Fruit fly (Drosophila melanogaster) whole organism: ENCODE data around the gene BG642163.

Experiments
- CG8478 ChIP-seq: fragments of >200 bp; optimal IDR thresholded peaks from 2 replicates; lab custom pipeline; 2018; ENCODE audit warnings: inconsistent platforms
- Dll ChIP-seq: fragments of >200 bp; optimal IDR thresholded peaks from 2 replicates; lab custom pipeline; 2017
- EcR ChIP-seq, 2 experiments: fragments of >200 bp; optimal IDR thresholded peaks; 2 replicates each; lab custom pipeline; 2017; ENCODE audit warnings: missing biosample characterization in 2 of 2, missing genetic modification characterization in 2 of 2, missing genetic modification reagents in 2 of 2
- pan ChIP-seq: fragments of >200 bp; optimal IDR thresholded peaks from 2 replicates; lab custom pipeline; 2017
- psq ChIP-seq: fragments of >200 bp; optimal IDR thresholded peaks from 2 replicates; lab custom pipeline; 2017
- usp ChIP-seq: fragments of >200 bp; optimal IDR thresholded peaks from 2 replicates; lab custom pipeline; 2017; ENCODE audit warnings: missing biosample characterization, missing genetic modification characterization, mixed read lengths

- TF ChIP-seq usp (GFP tag; lab: Kevin White, UChicago) (no peak), EcR (GFP tag; optimal IDR thresholded peaks at IDR 0.05; lab: Kevin White, UChicago) (no peak), psq (no peak), CG8478 (lab: Kevin White, UChicago) (no peak), pan (lab: Kevin White, UChicago) (no peak), Dll (no peak)
Measured at dm6 chr2L:4596686-4597085, 44.4 kb upstream of the BG642163 start.
